Worm (Caenorhabditis elegans) whole organism, young adult: ENCODE data around the gene C49F5.6.

ENCODE experiments used
- ZK185.1 ChIP-seq: sonication (generic microtip); optimal IDR thresholded peaks from 2 replicates; lab custom pipeline; 2016; ENCODE audit warnings: mild to moderate bottlenecking, missing genetic modification characterization, missing compliant biosample characterization; ENCODE audit not compliant: poor library complexity, severe bottlenecking
- efl-1 ChIP-seq: fragments of 150-350 bp; optimal IDR thresholded peaks from 2 replicates; lab custom pipeline; 2014; ENCODE audit warnings: missing biosample characterization, missing genetic modification reagents, missing genetic modification characterization
- rpc-1 ChIP-seq, 2 experiments: fragments of 150-350 bp in 1 of 2; sonication (generic microtip) in 1 of 2; optimal IDR thresholded peaks; 2 replicates each; lab custom pipeline; 2014 to 2018; ENCODE audit warnings: missing biosample characterization in 1 of 2, missing genetic modification characterization in 1 of 2, missing genetic modification reagents in 1 of 2, missing genotype in 1 of 2
- snpc-4 ChIP-seq, 5 experiments: fragments of 150-350 bp in 1 of 5; sonication (generic microtip) in 4 of 5; optimal IDR thresholded peaks; 2 replicates each; lab custom pipeline; 2014 to 2018; ENCODE audit warnings: missing genetic modification characterization in 5 of 5, missing biosample characterization in 3 of 5, antibody characterized with exemption in 2 of 5, mild to moderate bottlenecking in 2 of 5, missing compliant biosample characterization in 2 of 5, missing genotype in 2 of 5, moderate library complexity in 2 of 5, missing genetic modification reagents in 1 of 5
- unc-130 ChIP-seq: sonication (generic microtip); optimal IDR thresholded peaks from 2 replicates; lab custom pipeline; 2016; ENCODE audit warnings: missing genetic modification reagents, missing genetic modification characterization, missing compliant biosample characterization
- ztf-22 ChIP-seq: fragments of 200-800 bp; sonication (Bioruptor generic); optimal IDR thresholded peaks from 2 replicates; lab custom pipeline; 2018; ENCODE audit warnings: mild to moderate bottlenecking, missing genetic modification characterization, moderate library complexity, missing compliant biosample characterization

DNA sequence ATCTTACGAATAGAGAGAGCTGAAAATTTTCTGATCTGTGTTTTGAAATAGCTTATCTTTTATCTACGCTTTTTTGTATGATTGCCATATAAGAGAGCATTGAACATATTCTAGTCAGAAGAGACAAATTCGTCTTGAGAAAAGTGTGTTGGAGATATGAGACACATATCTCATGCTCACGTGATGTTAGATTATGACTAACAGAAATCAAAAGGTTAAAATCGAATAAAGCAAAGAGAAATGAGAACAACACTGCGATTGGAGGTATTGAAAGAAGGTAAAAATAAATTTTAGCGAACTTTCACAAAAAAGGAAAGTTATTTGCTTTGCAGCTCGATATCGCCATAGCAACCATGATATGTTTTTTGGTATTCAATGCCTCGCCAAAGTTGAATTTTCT is 6.0 kb upstream of the C49F5.6 start, which contains the start of gene nhr-167:
- no peak for TF ChIP-seq snpc-4 (GFP tag; optimal IDR thresholded peaks at IDR 0.05; lab: Kevin White, UChicago)
- no peak for TF ChIP-seq snpc-4 (tag; optimal IDR thresholded peaks at IDR 0.05; lab: Kevin White, UChicago)
- no peak for TF ChIP-seq ZK185.1 (tag; lab: Kevin White, UChicago)
- TF ChIP-seq ztf-22 (GFP tag; lab: Kevin White, UChicago): no peak
- no peak for TF ChIP-seq unc-130
- TF ChIP-seq efl-1 (GFP tag; lab: Kevin White, UChicago): no peak
- TF ChIP-seq rpc-1 (optimal IDR thresholded peaks at IDR 0.05; lab: Kevin White, UChicago): no peak
- no peak for TF ChIP-seq rpc-1 (tag; optimal IDR thresholded peaks at IDR 0.05; lab: Kevin White, UChicago)
